Fruit fly (Drosophila melanogaster): ENCODE measurements around the gene CG11251.

DNA sequence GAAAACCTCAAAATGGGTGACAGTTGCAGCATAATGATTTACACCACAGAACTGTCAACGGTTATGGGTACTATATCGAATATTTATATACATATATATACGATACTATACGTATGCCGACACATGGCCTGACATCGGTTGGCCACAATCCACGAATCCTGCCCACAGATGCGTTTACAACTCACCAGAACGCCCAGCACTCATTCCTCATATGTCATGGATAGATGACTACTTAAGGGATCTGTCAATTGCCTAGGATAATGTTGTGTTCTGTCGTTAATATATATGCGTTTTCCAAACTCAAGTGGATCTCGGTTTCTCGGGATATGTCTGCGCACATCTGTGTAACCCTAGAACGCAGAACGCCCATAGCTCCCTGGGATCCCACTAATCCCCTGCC, 31.3 kb downstream of the CG11251 start:
- TF ChIP-seq CG11617 (GFP tag; optimal IDR thresholded peaks at IDR 0.05) (no peak), Mnt (GFP tag; optimal IDR thresholded peaks at IDR 0.05) (no peak), bab1 (GFP tag; optimal IDR thresholded peaks at IDR 0.05) (no peak)

Data from whole organism, adult.